Fruit fly (Drosophila melanogaster) whole organism, embryonic: ENCODE data around the gene SerRS.

Source experiments
- Bdp1 ChIP-seq: fragments of 200-800 bp; sonication (Bioruptor generic); optimal IDR thresholded peaks from 3 replicates; lab custom pipeline; 2016; ENCODE audit warnings: missing biosample characterization, missing genetic modification characterization
- Bteb2 ChIP-seq: fragments of 200-800 bp; sonication (Bioruptor generic); optimal IDR thresholded peaks from 2 replicates; lab custom pipeline; 2016; ENCODE audit warnings: missing biosample characterization, missing genetic modification characterization
- CG10366 ChIP-seq: fragments of 200-800 bp; sonication (Bioruptor generic); IDR thresholded peaks from 2 replicates; pipeline ENCODE4 v1.3.6; 2022; ENCODE audit warnings: missing biosample characterization, missing genetic modification characterization
- CG10959 ChIP-seq: fragments of 200-800 bp; sonication (Bioruptor generic); IDR thresholded peaks from 2 replicates; pipeline ENCODE4 v1.3.6; 2022; ENCODE audit warnings: missing biosample characterization, missing genetic modification characterization
- CG11247 ChIP-seq: fragments of 200-800 bp; sonication (Bioruptor generic); IDR thresholded peaks from 2 replicates; pipeline ENCODE4 v1.3.6; 2022; ENCODE audit warnings: missing biosample characterization, missing genetic modification characterization
- CG11398 ChIP-seq: fragments of 200-800 bp; sonication (Bioruptor generic); optimal IDR thresholded peaks from 2 replicates; lab custom pipeline; 2016; ENCODE audit warnings: missing biosample characterization, missing genetic modification characterization
- CG12299 ChIP-seq: fragments of 200-800 bp; sonication (Bioruptor generic); optimal IDR thresholded peaks from 2 replicates; lab custom pipeline; 2018; ENCODE audit warnings: missing biosample characterization, mild to moderate bottlenecking, missing genetic modification characterization
- CG12942 ChIP-seq: fragments of 200-800 bp; sonication (Bioruptor generic); optimal IDR thresholded peaks from 3 replicates; lab custom pipeline; 2016; ENCODE audit warnings: missing biosample characterization, missing genetic modification characterization
- CG13287 ChIP-seq: fragments of 200-800 bp; sonication (Bioruptor generic); IDR thresholded peaks from 2 replicates; pipeline ENCODE4 v1.3.6; 2022; ENCODE audit warnings: missing biosample characterization, missing genetic modification characterization; ENCODE audit not compliant: partially characterized antibody
- CG13894 ChIP-seq: fragments of 200-800 bp; sonication (Bioruptor generic); optimal IDR thresholded peaks from 3 replicates; lab custom pipeline; 2018; ENCODE audit warnings: missing biosample characterization, mild to moderate bottlenecking, missing genetic modification characterization, moderate library complexity
- CG18262 ChIP-seq: fragments of 200-800 bp; optimal IDR thresholded peaks from 3 replicates; lab custom pipeline; 2019; ENCODE audit warnings: missing biosample characterization, mild to moderate bottlenecking, missing genetic modification characterization, moderate library complexity
- CG34224 ChIP-seq: fragments of 200-800 bp; sonication (Bioruptor generic); IDR thresholded peaks from 3 replicates; pipeline ENCODE4 v1.3.6; 2022; ENCODE audit warnings: missing biosample characterization, missing genetic modification characterization; ENCODE audit not compliant: partially characterized antibody
- CG7357 ChIP-seq: fragments of 200-800 bp; sonication (Bioruptor generic); IDR thresholded peaks from 3 replicates; pipeline ENCODE4 v1.3.6; 2022; ENCODE audit warnings: missing biosample characterization, missing genetic modification characterization
- CG7839 ChIP-seq: fragments of 200-800 bp; sonication (Bioruptor generic); optimal IDR thresholded peaks from 3 replicates; lab custom pipeline; 2018; ENCODE audit warnings: missing biosample characterization, mild to moderate bottlenecking, missing genetic modification characterization, moderate library complexity
- CG9797 ChIP-seq: fragments of 200-800 bp; sonication (Bioruptor generic); optimal IDR thresholded peaks from 3 replicates; lab custom pipeline; 2018; ENCODE audit warnings: missing biosample characterization, mild to moderate bottlenecking, missing genetic modification characterization
- CG9876 ChIP-seq: fragments of 200-800 bp; sonication (Bioruptor generic); optimal IDR thresholded peaks from 2 replicates; lab custom pipeline; 2016; ENCODE audit warnings: missing biosample characterization, missing genetic modification characterization
- CoRest ChIP-seq: fragments of 200-800 bp; sonication (Bioruptor generic); optimal IDR thresholded peaks from 3 replicates; lab custom pipeline; 2018; ENCODE audit warnings: missing biosample characterization, mild to moderate bottlenecking, missing genetic modification characterization, moderate library complexity
- D ChIP-seq, 2 experiments: fragments of 200-800 bp in 1 of 2; fragments of >200 bp in 1 of 2; sonication (Bioruptor generic) in 1 of 2; optimal IDR thresholded peaks; 2 replicates in 1 of 2; 3 replicates in 1 of 2; lab custom pipeline; 2017; ENCODE audit warnings: mild to moderate bottlenecking in 1 of 2, missing biosample characterization in 1 of 2, missing genetic modification characterization in 1 of 2, missing genetic modification reagents in 1 of 2
- Dip3 ChIP-seq: fragments of 200-800 bp; sonication (Bioruptor generic); optimal IDR thresholded peaks from 3 replicates; lab custom pipeline; 2016; ENCODE audit warnings: missing biosample characterization, missing genetic modification characterization
- Dp ChIP-seq: fragments of 200-800 bp; sonication (Bioruptor generic); optimal IDR thresholded peaks from 2 replicates; lab custom pipeline; 2018; ENCODE audit warnings: missing biosample characterization, mild to moderate bottlenecking, missing genetic modification characterization, moderate library complexity
- Ets97D ChIP-seq: fragments of 200-800 bp; sonication (Bioruptor generic); optimal IDR thresholded peaks from 3 replicates; lab custom pipeline; 2016; ENCODE audit warnings: missing biosample characterization, missing genetic modification characterization
- HmgZ ChIP-seq: fragments of 200-800 bp; sonication (Bioruptor generic); optimal IDR thresholded peaks from 2 replicates; lab custom pipeline; 2018; ENCODE audit warnings: missing biosample characterization, mild to moderate bottlenecking, missing genetic modification characterization
- Hr78 ChIP-seq, 2 experiments: fragments of 200-800 bp in 1 of 2; fragments of >200 bp in 1 of 2; sonication (Bioruptor generic) in 1 of 2; optimal IDR thresholded peaks; 2 replicates each; lab custom pipeline; 2017 to 2019; ENCODE audit warnings: missing biosample characterization in 2 of 2, missing genetic modification characterization in 2 of 2, mild to moderate bottlenecking in 1 of 2, moderate library complexity in 1 of 2
- Myb ChIP-seq: fragments of 200-800 bp; sonication (Bioruptor generic); optimal IDR thresholded peaks from 2 replicates; lab custom pipeline; 2016; ENCODE audit warnings: missing biosample characterization, missing genetic modification characterization
- NC2α ChIP-seq: fragments of 200-800 bp; sonication (Bioruptor generic); optimal IDR thresholded peaks from 2 replicates; lab custom pipeline; 2016; ENCODE audit warnings: missing biosample characterization, missing genetic modification characterization
- Neu2 ChIP-seq: fragments of 200-800 bp; sonication (Bioruptor generic); optimal IDR thresholded peaks from 3 replicates; lab custom pipeline; 2016; ENCODE audit warnings: missing biosample characterization, missing genetic modification characterization, borderline replicate concordance
- Nf-YB ChIP-seq: fragments of 200-800 bp; sonication (Bioruptor generic); optimal IDR thresholded peaks from 3 replicates; lab custom pipeline; 2019; ENCODE audit warnings: missing biosample characterization, mild to moderate bottlenecking, missing genetic modification characterization, moderate library complexity
- Optix ChIP-seq: fragments of 200-800 bp; sonication (Bioruptor generic); IDR thresholded peaks from 3 replicates; pipeline ENCODE4 v1.3.6; 2022; ENCODE audit warnings: missing biosample characterization, missing genetic modification characterization
- Spps ChIP-seq: fragments of 200-800 bp; sonication (Bioruptor generic); optimal IDR thresholded peaks from 2 replicates; lab custom pipeline; 2018; ENCODE audit warnings: missing biosample characterization, mild to moderate bottlenecking, missing genetic modification characterization
- Usf ChIP-seq: fragments of 200-800 bp; sonication (Bioruptor generic); optimal IDR thresholded peaks from 2 replicates; lab custom pipeline; 2017; ENCODE audit warnings: missing genotype, missing biosample characterization, missing genetic modification characterization
- ash1 ChIP-seq: fragments of 200-800 bp; sonication (Bioruptor generic); optimal IDR thresholded peaks from 2 replicates; lab custom pipeline; 2018; ENCODE audit warnings: missing biosample characterization, mild to moderate bottlenecking, missing genetic modification characterization
- caup ChIP-seq: fragments of 200-800 bp; sonication (Bioruptor generic); optimal IDR thresholded peaks from 3 replicates; lab custom pipeline; 2017; ENCODE audit warnings: missing biosample characterization, mild to moderate bottlenecking, missing genetic modification characterization, moderate library complexity; ENCODE audit not compliant: severe bottlenecking
- crp ChIP-seq, 2 experiments: fragments of 200-800 bp; sonication (Bioruptor generic); optimal IDR thresholded peaks; 2 replicates in 1 of 2; 3 replicates in 1 of 2; lab custom pipeline; 2017; ENCODE audit warnings: missing biosample characterization in 2 of 2, missing genetic modification characterization in 2 of 2, mild to moderate bottlenecking in 1 of 2, moderate library complexity in 1 of 2
- eyg ChIP-seq: fragments of 200-800 bp; sonication (Bioruptor generic); optimal IDR thresholded peaks from 3 replicates; lab custom pipeline; 2016; ENCODE audit warnings: missing biosample characterization, missing genetic modification characterization
- gce ChIP-seq: fragments of 200-800 bp; sonication (Bioruptor generic); IDR thresholded peaks from 3 replicates; pipeline ENCODE4 v1.3.6; 2022; ENCODE audit warnings: missing biosample characterization, missing genetic modification characterization
- gro ChIP-seq: fragments of 200-800 bp; sonication (Bioruptor generic); optimal IDR thresholded peaks from 2 replicates; lab custom pipeline; 2016; ENCODE audit warnings: missing biosample characterization, missing genetic modification characterization
- mirr ChIP-seq: fragments of 200-800 bp; sonication (Bioruptor generic); optimal IDR thresholded peaks from 3 replicates; lab custom pipeline; 2018; ENCODE audit warnings: missing biosample characterization, mild to moderate bottlenecking, missing genetic modification characterization
- odd ChIP-seq: fragments of 200-800 bp; sonication (Bioruptor generic); optimal IDR thresholded peaks from 2 replicates; lab custom pipeline; 2017; ENCODE audit warnings: missing biosample characterization, mild to moderate bottlenecking, missing genetic modification characterization
- onecut ChIP-seq: fragments of 200-800 bp; sonication (Bioruptor generic); IDR thresholded peaks from 2 replicates; pipeline ENCODE4 v1.3.6; 2022; ENCODE audit warnings: missing biosample characterization, missing genetic modification characterization
- pb ChIP-seq: fragments of 200-800 bp; sonication (Bioruptor generic); optimal IDR thresholded peaks from 3 replicates; lab custom pipeline; 2016; ENCODE audit warnings: missing biosample characterization, missing genetic modification characterization
- salm ChIP-seq: fragments of 200-800 bp; sonication (Bioruptor generic); optimal IDR thresholded peaks from 2 replicates; lab custom pipeline; 2018; ENCODE audit warnings: missing biosample characterization, mild to moderate bottlenecking, missing genetic modification characterization
- schlank ChIP-seq: fragments of 200-800 bp; sonication (Bioruptor generic); optimal IDR thresholded peaks from 2 replicates; lab custom pipeline; 2018; ENCODE audit warnings: missing biosample characterization, mild to moderate bottlenecking, missing genetic modification characterization
- scrt ChIP-seq: fragments of 200-800 bp; sonication (Bioruptor generic); optimal IDR thresholded peaks from 2 replicates; lab custom pipeline; 2018; ENCODE audit warnings: missing biosample characterization, mild to moderate bottlenecking, missing genetic modification characterization, moderate library complexity
- sr ChIP-seq: fragments of 200-800 bp; sonication (Bioruptor generic); IDR thresholded peaks from 3 replicates; pipeline ENCODE4 v1.3.6; 2022; ENCODE audit warnings: missing biosample characterization, missing genetic modification characterization
- ssp ChIP-seq: fragments of 200-800 bp; sonication (Bioruptor generic); IDR thresholded peaks from 2 replicates; pipeline ENCODE4 v1.3.6; 2022; ENCODE audit warnings: missing biosample characterization, missing genetic modification characterization
- stwl ChIP-seq: fragments of 200-800 bp; sonication (Bioruptor generic); optimal IDR thresholded peaks from 3 replicates; lab custom pipeline; 2018; ENCODE audit warnings: missing biosample characterization, mild to moderate bottlenecking, missing genetic modification characterization, moderate library complexity
- trh ChIP-seq: fragments of 200-800 bp; sonication (Bioruptor generic); optimal IDR thresholded peaks from 2 replicates; lab custom pipeline; 2016; ENCODE audit warnings: missing biosample characterization, missing genetic modification characterization
- tup ChIP-seq: fragments of 200-800 bp; sonication (Bioruptor generic); optimal IDR thresholded peaks from 2 replicates; lab custom pipeline; 2016; ENCODE audit warnings: missing biosample characterization, mild to moderate bottlenecking, missing genetic modification characterization, moderate library complexity
- tx ChIP-seq: fragments of 200-800 bp; sonication (Bioruptor generic); optimal IDR thresholded peaks from 2 replicates; lab custom pipeline; 2016; ENCODE audit warnings: missing biosample characterization, missing genetic modification characterization
- unc-4 ChIP-seq: fragments of 200-800 bp; sonication (Bioruptor generic); IDR thresholded peaks from 2 replicates; pipeline ENCODE4 v1.3.6; 2022; ENCODE audit warnings: missing biosample characterization, missing genetic modification characterization; ENCODE audit not compliant: partially characterized antibody

The SerRS gene

DNA sequence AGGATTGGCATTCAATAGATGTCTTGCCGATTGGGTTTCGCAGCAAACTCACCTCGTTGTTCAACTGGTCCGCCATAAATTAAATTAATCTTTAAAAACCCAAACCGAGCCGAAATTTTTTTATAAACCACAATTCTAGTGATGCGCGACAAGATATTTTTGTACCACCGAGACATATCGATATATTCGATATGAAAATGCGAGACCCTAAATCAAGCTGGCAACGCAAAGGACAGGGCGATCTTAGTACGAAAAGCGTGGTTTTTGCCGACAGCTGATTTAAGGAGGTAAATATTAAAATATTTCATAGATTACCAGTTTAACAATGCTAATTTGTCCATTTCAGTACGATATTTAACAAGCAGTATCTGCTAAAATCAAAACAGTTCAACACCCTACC is 8.2 kb downstream of the SerRS start, which contains the start of the genes Sf3b2 and CG17219 (continued):
- TF ChIP-seq CoRest (tag; lab: Kevin White, UChicago) (no peak), salm (tag; lab: Kevin White, UChicago) (no peak), gce (GFP tag; lab: Robert Waterston, UW) (no peak), CG7357 (no peak), Hr78 (GFP tag; optimal IDR thresholded peaks at IDR 0.05; lab: Kevin White, UChicago) (no peak), tx (no peak), CG10366 (GFP tag; lab: Robert Waterston, UW) (no peak), onecut (GFP tag; lab: Robert Waterston, UW) (no peak), odd (GFP tag; lab: Kevin White, UChicago) (no peak), mirr (GFP tag; lab: Kevin White, UChicago) (no peak), CG10959 (no peak), CG13287 (GFP tag; lab: Robert Waterston, UW) (peak; percentile 80), CG34224 (GFP tag; lab: Robert Waterston, UW) (peak; percentile 76), ssp (no peak), scrt (no peak), CG11247 (GFP tag; lab: Robert Waterston, UW) (no peak), Dp (GFP tag; lab: Kevin White, UChicago) (peak; percentile 64), Usf (GFP tag; lab: Kevin White, UChicago) (no peak), D (optimal IDR thresholded peaks at IDR 0.05; lab: Kevin White, UChicago) (no peak), D (GFP tag; optimal IDR thresholded peaks at IDR 0.05; lab: Kevin White, UChicago) (no peak), Ets97D (GFP tag; lab: Kevin White, UChicago) (peak; percentile 9), Myb (GFP tag; lab: Kevin White, UChicago) (peak; percentile 78), CG9797 (GFP tag; lab: Kevin White, UChicago) (peak; percentile 10), Spps (tag; lab: Kevin White, UChicago) (no peak), stwl (peak; percentile 65), Neu2 (no peak), crp (GFP tag; optimal IDR thresholded peaks at IDR 0.05; lab: Kevin White, UChicago) (peak; percentile 26 to 85), CG11398 (no peak), pb (GFP tag; lab: Kevin White, UChicago) (no peak), Nf-YB (GFP tag; lab: Kevin White, UChicago) (no peak), schlank (tag; lab: Kevin White, UChicago) (no peak), Bteb2 (GFP tag; lab: Kevin White, UChicago) (no peak), eyg (GFP tag; lab: Kevin White, UChicago) (no peak), CG9876 (GFP tag; lab: Kevin White, UChicago) (no peak), CG13894 (no peak), trh (GFP tag; lab: Kevin White, UChicago) (no peak), Dip3 (GFP tag; lab: Kevin White, UChicago) (no peak), HmgZ (peak; percentile 60), tup (GFP tag; lab: Kevin White, UChicago) (no peak), CG12299 (tag; lab: Kevin White, UChicago) (no peak), CG18262 (tag; lab: Kevin White, UChicago) (no peak), caup (GFP tag; lab: Kevin White, UChicago) (no peak), sr (GFP tag; lab: Robert Waterston, UW) (no peak), unc-4 (peak; percentile 64), Bdp1 (no peak), CG12942 (GFP tag; lab: Kevin White, UChicago) (no peak), CG7839 (tag; lab: Kevin White, UChicago) (no peak), NC2α (GFP tag; lab: Kevin White, UChicago) (no peak), Optix (GFP tag; lab: Robert Waterston, UW) (no peak), ash1 (GFP tag; lab: Kevin White, UChicago) (no peak), gro (GFP tag; lab: Kevin White, UChicago) (peak; percentile 24)
